Fruit fly (Drosophila melanogaster): Measurements from ENCODE around the gene Pten.
A peak's percentile ranks its signal among the peaks of the same experiment; 100 is the strongest.

The Pten gene

DNA sequence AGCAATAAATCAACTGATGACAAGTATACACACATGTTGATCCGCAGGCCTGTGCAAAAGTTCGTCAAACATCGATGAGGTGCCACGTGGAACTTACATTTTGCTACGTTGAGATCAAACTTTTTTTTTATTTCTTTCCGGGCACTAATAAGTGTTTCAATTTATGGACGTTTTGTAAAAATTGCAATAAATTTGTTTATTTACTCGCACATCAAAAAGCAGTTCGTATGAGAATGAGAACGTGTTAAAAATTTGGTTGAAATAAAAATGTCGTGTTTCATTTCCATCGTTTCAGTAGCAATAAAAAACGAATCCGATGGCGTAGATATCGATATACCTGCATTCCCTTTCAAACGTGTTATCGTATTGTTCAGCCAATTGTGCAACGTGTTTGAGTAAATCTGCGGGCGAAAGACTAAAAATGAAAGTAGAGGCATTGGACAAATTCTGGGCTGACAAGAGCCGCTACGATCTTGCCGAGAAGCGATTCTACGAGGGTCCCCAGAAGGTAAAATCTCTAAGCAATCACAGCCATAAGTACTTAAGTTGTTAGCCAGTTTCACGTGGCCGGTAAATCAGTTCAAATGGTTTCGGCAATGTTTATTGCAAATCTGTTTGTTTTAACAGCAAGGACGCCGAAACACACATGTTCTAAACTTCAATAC is 28.6 kb downstream of the Pten start, which contains the start of gene eEF1delta:
eEF1delta (plus strand) TSS at position 356 of the 665 bp plus-strand sequence.
- TF ChIP-seq CG10979 (tag; optimal IDR thresholded peaks at IDR 0.05) (no peak), CG4854 (GFP tag; optimal IDR thresholded peaks at IDR 0.05) (no peak), lilli (GFP tag; optimal IDR thresholded peaks at IDR 0.05) (no peak), Scr (GFP tag; IDR thresholded peaks at IDR 0.05; ENCODE audit: partially characterized antibody) (no peak), pb (GFP tag; optimal IDR thresholded peaks at IDR 0.05) (no peak), E2f2 (GFP tag; IDR thresholded peaks at IDR 0.05) (no peak), CG12104 (GFP tag; optimal IDR thresholded peaks at IDR 0.05) (no peak), Dll (GFP tag; IDR thresholded peaks at IDR 0.05; ENCODE audit: partially characterized antibody) (0 out of 4 replicates have a peak, but pooled peaks have one; percentile 21), gsb (GFP tag; IDR thresholded peaks at IDR 0.05) (no peak), CG11695 (GFP tag; IDR thresholded peaks at IDR 0.05) (no peak), CG30020 (tag; optimal IDR thresholded peaks at IDR 0.05) (peak; percentile 97), tll (GFP tag; optimal IDR thresholded peaks at IDR 0.05) (peak in 1 of 2 experiments; percentile 84), CG15011 (GFP tag; optimal IDR thresholded peaks at IDR 0.05) (no peak), CG8281 (tag; optimal IDR thresholded peaks at IDR 0.05) (no peak), Kr (GFP tag; optimal IDR thresholded peaks at IDR 0.05) (no peak), CG2129 (GFP tag; IDR thresholded peaks at IDR 0.05; ENCODE audit: partially characterized antibody) (no peak), bab2 (GFP tag; optimal IDR thresholded peaks at IDR 0.05) (no peak), CG2875 (GFP tag; optimal IDR thresholded peaks at IDR 0.05) (no peak), maf-S (GFP tag; optimal IDR thresholded peaks at IDR 0.05) (no peak), CG15479 (GFP tag; optimal IDR thresholded peaks at IDR 0.05) (peak; percentile 45), dm (GFP tag; optimal IDR thresholded peaks at IDR 0.05) (peak; percentile 45), CG34224 (GFP tag; IDR thresholded peaks at IDR 0.05; ENCODE audit: partially characterized antibody) (peak; percentile 55; the same call in 1 of the 3 replicates), Pdp1 (GFP tag; optimal IDR thresholded peaks at IDR 0.05) (peak in 1 of 2 experiments; percentile 95), aop (GFP tag; IDR thresholded peaks at IDR 0.05) (no peak), CG4617 (GFP tag; optimal IDR thresholded peaks at IDR 0.05; ENCODE audit: borderline replicate concordance) (peak; percentile 54), slbo (GFP tag; IDR thresholded peaks at IDR 0.05) (peak; percentile 21; the same call in 1 of the 2 replicates), CG17802 (tag; optimal IDR thresholded peaks at IDR 0.05) (peak; percentile 98), sd (tag; optimal IDR thresholded peaks at IDR 0.05) (peak; percentile 27), CG4424 (GFP tag; optimal IDR thresholded peaks at IDR 0.05) (no peak), hbn (GFP tag; IDR thresholded peaks at IDR 0.05; ENCODE audit: partially characterized antibody) (peak; percentile 14; the same call in 1 of the 2 replicates), lola (GFP tag; optimal IDR thresholded peaks at IDR 0.05) (no peak), CkIIα-i1 (GFP tag; IDR thresholded peaks at IDR 0.05) (no peak), Dref (GFP tag; IDR thresholded peaks at IDR 0.05) (peak; percentile 71; the same call in 1 of the 2 replicates), pfk (GFP tag; optimal IDR thresholded peaks at IDR 0.05) (peak; percentile 91), Med (GFP tag) (peak; percentile 55), oc (tag; optimal IDR thresholded peaks at IDR 0.05) (no peak), ase (GFP tag; IDR thresholded peaks at IDR 0.05) (no peak), CG1024 (GFP tag; IDR thresholded peaks at IDR 0.05) (peak; percentile 93), CG6813 (GFP tag; optimal IDR thresholded peaks at IDR 0.05) (no peak), kay (GFP tag; optimal IDR thresholded peaks at IDR 0.05) (no peak), pzg (GFP tag; optimal IDR thresholded peaks at IDR 0.05) (peak; percentile 48), CG14014 (GFP tag; IDR thresholded peaks at IDR 0.05) (no peak), B-H2 (GFP tag; optimal IDR thresholded peaks at IDR 0.05) (no peak), Oaz (GFP tag; IDR thresholded peaks at IDR 0.05) (no peak), Oli (tag; optimal IDR thresholded peaks at IDR 0.05) (no peak), Sin3A (optimal IDR thresholded peaks at IDR 0.05) (peak; percentile 18), Ets65A (GFP tag) (peak; percentile 16), BEAF-32 (GFP tag; optimal IDR thresholded peaks at IDR 0.05) (peak; percentile 56), CG1603 (tag; optimal IDR thresholded peaks at IDR 0.05) (peak; percentile 99)
